Fruit fly (Drosophila melanogaster) whole organism, prepupa: ENCODE data around the gene CG33725.

ENCODE experiments used
- CG10631 ChIP-seq: fragments of 200-800 bp; sonication (Bioruptor generic); optimal IDR thresholded peaks from 2 replicates; lab custom pipeline; 2016; ENCODE audit warnings: missing biosample characterization, missing genetic modification characterization
- CG10669 ChIP-seq: fragments of 200-800 bp; sonication (Bioruptor generic); optimal IDR thresholded peaks from 3 replicates; lab custom pipeline; 2018; ENCODE audit warnings: missing biosample characterization, mild to moderate bottlenecking, missing genetic modification characterization, moderate library complexity
- CG11294 ChIP-seq: fragments of 200-800 bp; sonication (Bioruptor generic); IDR thresholded peaks from 2 replicates; pipeline ENCODE4 v1.3.6; 2022; ENCODE audit warnings: missing biosample characterization, missing genetic modification characterization
- CG11762 ChIP-seq: fragments of 200-800 bp; sonication (Bioruptor generic); optimal IDR thresholded peaks from 3 replicates; lab custom pipeline; 2016; ENCODE audit warnings: missing biosample characterization, missing genetic modification characterization; ENCODE audit not compliant: insufficient read depth
- CG11902 ChIP-seq: fragments of 200-800 bp; sonication (Bioruptor generic); optimal IDR thresholded peaks from 3 replicates; lab custom pipeline; 2016; ENCODE audit warnings: missing biosample characterization, missing genetic modification characterization
- CG15336 ChIP-seq: fragments of 200-800 bp; sonication (Bioruptor generic); IDR thresholded peaks from 2 replicates; pipeline ENCODE4 v1.3.6; 2022; ENCODE audit warnings: missing biosample characterization, missing genetic modification characterization
- CG1621 ChIP-seq: fragments of 200-800 bp; sonication (Bioruptor generic); optimal IDR thresholded peaks from 3 replicates; lab custom pipeline; 2018; ENCODE audit warnings: missing biosample characterization, mild to moderate bottlenecking, missing genetic modification characterization
- CG3032 ChIP-seq: fragments of 200-800 bp; optimal IDR thresholded peaks from 2 replicates; lab custom pipeline; 2019; ENCODE audit warnings: missing biosample characterization, mild to moderate bottlenecking, missing genetic modification characterization, moderate library complexity
- CG31627 ChIP-seq: fragments of 200-800 bp; sonication (Bioruptor generic); optimal IDR thresholded peaks from 3 replicates; lab custom pipeline; 2016; ENCODE audit warnings: missing biosample characterization, missing genetic modification characterization
- CG34406 ChIP-seq: fragments of 200-800 bp; sonication (Bioruptor generic); optimal IDR thresholded peaks from 3 replicates; lab custom pipeline; 2016; ENCODE audit warnings: missing biosample characterization, missing genetic modification characterization
- CG3919 ChIP-seq: fragments of 200-800 bp; sonication (Bioruptor generic); optimal IDR thresholded peaks from 3 replicates; lab custom pipeline; 2016; ENCODE audit warnings: missing biosample characterization, missing genetic modification characterization
- CG4318 ChIP-seq: fragments of 200-800 bp; sonication (Bioruptor generic); optimal IDR thresholded peaks from 3 replicates; lab custom pipeline; 2017; ENCODE audit warnings: missing biosample characterization, mild to moderate bottlenecking, missing genetic modification characterization
- CG6163 ChIP-seq: fragments of 200-800 bp; sonication (Bioruptor generic); IDR thresholded peaks from 3 replicates; pipeline ENCODE4 v1.3.6; 2022; ENCODE audit warnings: missing biosample characterization, missing genetic modification characterization
- CG6276 ChIP-seq: fragments of 200-800 bp; sonication (Bioruptor generic); optimal IDR thresholded peaks from 2 replicates; lab custom pipeline; 2017; ENCODE audit warnings: missing biosample characterization, mild to moderate bottlenecking, missing genetic modification characterization
- CG6792 ChIP-seq: fragments of 200-800 bp; sonication (Bioruptor generic); optimal IDR thresholded peaks from 3 replicates; lab custom pipeline; 2016; ENCODE audit warnings: missing biosample characterization, missing genetic modification characterization
- CG6854 ChIP-seq: fragments of 200-800 bp; sonication (Bioruptor generic); optimal IDR thresholded peaks from 2 replicates; lab custom pipeline; 2017; ENCODE audit warnings: missing biosample characterization, mild to moderate bottlenecking, missing genetic modification characterization
- CG8119 ChIP-seq: fragments of 200-800 bp; sonication (Bioruptor generic); IDR thresholded peaks from 3 replicates; pipeline ENCODE4 v1.3.6; 2022; ENCODE audit warnings: missing biosample characterization, missing genetic modification characterization
- CG8319 ChIP-seq: fragments of 200-800 bp; sonication (Bioruptor generic); optimal IDR thresholded peaks from 3 replicates; lab custom pipeline; 2016; ENCODE audit warnings: missing biosample characterization, missing genetic modification characterization
- CG8632 ChIP-seq: fragments of 200-800 bp; sonication (Bioruptor generic); optimal IDR thresholded peaks from 3 replicates; lab custom pipeline; 2016; ENCODE audit warnings: missing biosample characterization, missing genetic modification characterization
- CG9139 ChIP-seq: fragments of 200-800 bp; sonication (Bioruptor generic); optimal IDR thresholded peaks from 3 replicates; lab custom pipeline; 2017; ENCODE audit warnings: missing biosample characterization, mild to moderate bottlenecking, missing genetic modification characterization
- Eip75B ChIP-seq: fragments of 200-800 bp; sonication (Bioruptor generic); optimal IDR thresholded peaks from 3 replicates; lab custom pipeline; 2016; ENCODE audit warnings: missing biosample characterization, missing genetic modification characterization
- Eip78C ChIP-seq: fragments of 200-800 bp; sonication (Bioruptor generic); peaks from one replicate; lab custom pipeline; 2016; ENCODE audit warnings: missing biosample characterization, missing genetic modification characterization
- Eip93F ChIP-seq: fragments of 200-800 bp; sonication (Bioruptor generic); optimal IDR thresholded peaks from 2 replicates; lab custom pipeline; 2016; ENCODE audit warnings: missing biosample characterization, mild to moderate bottlenecking, missing genetic modification characterization
- Ets96B ChIP-seq: fragments of 200-800 bp; optimal IDR thresholded peaks from 2 replicates; lab custom pipeline; 2019; ENCODE audit warnings: missing biosample characterization, mild to moderate bottlenecking, missing genetic modification characterization, moderate library complexity
- Gug ChIP-seq: fragments of 200-800 bp; sonication (Bioruptor generic); IDR thresholded peaks from 2 replicates; pipeline ENCODE4 v1.3.6; 2022; ENCODE audit warnings: missing biosample characterization, missing genetic modification characterization
- Hr38 ChIP-seq: sonication (Bioruptor generic); optimal IDR thresholded peaks from 2 replicates; lab custom pipeline; 2016; ENCODE audit warnings: missing biosample characterization, missing genetic modification characterization
- Hr39 ChIP-seq: fragments of 200-800 bp; sonication (Bioruptor generic); optimal IDR thresholded peaks from 2 replicates; lab custom pipeline; 2016; ENCODE audit warnings: missing biosample characterization, missing genetic modification characterization
- Lpt ChIP-seq: fragments of 200-800 bp; sonication (Bioruptor generic); optimal IDR thresholded peaks from 3 replicates; lab custom pipeline; 2016; ENCODE audit warnings: missing biosample characterization, missing genetic modification characterization
- Sox102F ChIP-seq: fragments of 200-800 bp; sonication (Bioruptor generic); optimal IDR thresholded peaks from 2 replicates; lab custom pipeline; 2016; ENCODE audit warnings: missing biosample characterization, mild to moderate bottlenecking, missing genetic modification characterization
- Sox14 ChIP-seq: fragments of 200-800 bp; sonication (Bioruptor generic); optimal IDR thresholded peaks from 3 replicates; lab custom pipeline; 2016; ENCODE audit warnings: missing biosample characterization, missing genetic modification characterization
- Sox15 ChIP-seq: fragments of 200-800 bp; sonication (Bioruptor generic); optimal IDR thresholded peaks from 3 replicates; lab custom pipeline; 2016; ENCODE audit warnings: missing biosample characterization, missing genetic modification characterization
- achi ChIP-seq: fragments of 200-800 bp; sonication (Bioruptor generic); optimal IDR thresholded peaks from 3 replicates; lab custom pipeline; 2016; ENCODE audit warnings: missing biosample characterization, missing genetic modification characterization
- acj6 ChIP-seq: fragments of 200-800 bp; sonication (Bioruptor generic); optimal IDR thresholded peaks from 3 replicates; lab custom pipeline; 2016; ENCODE audit warnings: missing biosample characterization, missing genetic modification characterization
- cyc ChIP-seq: fragments of 200-800 bp; sonication (Bioruptor generic); optimal IDR thresholded peaks from 3 replicates; lab custom pipeline; 2016; ENCODE audit warnings: missing biosample characterization, missing genetic modification characterization
- dac ChIP-seq: fragments of 200-800 bp; sonication (Bioruptor generic); optimal IDR thresholded peaks from 2 replicates; lab custom pipeline; 2017; ENCODE audit warnings: missing biosample characterization, mild to moderate bottlenecking, missing genetic modification characterization
- dsx ChIP-seq: fragments of 200-800 bp; optimal IDR thresholded peaks from 3 replicates; lab custom pipeline; 2019; ENCODE audit warnings: missing biosample characterization, mild to moderate bottlenecking, missing genetic modification characterization, moderate library complexity; ENCODE audit not compliant: poor library complexity, severe bottlenecking
- fd59A ChIP-seq: fragments of 200-800 bp; sonication (Bioruptor generic); optimal IDR thresholded peaks from 2 replicates; lab custom pipeline; 2017; ENCODE audit warnings: missing biosample characterization, mild to moderate bottlenecking, missing genetic modification characterization, missing genetic modification reagents
- fd85E ChIP-seq: fragments of 200-800 bp; sonication (Bioruptor generic); optimal IDR thresholded peaks from 3 replicates; lab custom pipeline; 2016; ENCODE audit warnings: missing biosample characterization, missing genetic modification characterization
- fkh ChIP-seq: fragments of 200-800 bp; sonication (Bioruptor generic); optimal IDR thresholded peaks from 3 replicates; lab custom pipeline; 2017; ENCODE audit warnings: missing biosample characterization, mild to moderate bottlenecking, missing genetic modification characterization, moderate library complexity
- lz ChIP-seq: fragments of 200-800 bp; sonication (Bioruptor generic); optimal IDR thresholded peaks from 3 replicates; lab custom pipeline; 2016; ENCODE audit warnings: missing biosample characterization, missing genetic modification characterization
- net ChIP-seq: fragments of 200-800 bp; sonication (Bioruptor generic); optimal IDR thresholded peaks from 3 replicates; lab custom pipeline; 2016; ENCODE audit warnings: missing biosample characterization, missing genetic modification characterization
- pdm3 ChIP-seq: fragments of 200-800 bp; sonication (Bioruptor generic); optimal IDR thresholded peaks from 3 replicates; lab custom pipeline; 2016; ENCODE audit warnings: missing biosample characterization, missing genetic modification characterization
- salr ChIP-seq, 2 experiments: fragments of 200-800 bp; sonication (Bioruptor generic); optimal IDR thresholded peaks; 3 replicates each; lab custom pipeline; 2016 to 2018; ENCODE audit warnings: missing biosample characterization in 2 of 2, missing genetic modification characterization in 2 of 2, mild to moderate bottlenecking in 1 of 2
- spab ChIP-seq: fragments of 200-800 bp; sonication (Bioruptor generic); optimal IDR thresholded peaks from 2 replicates; lab custom pipeline; 2017; ENCODE audit warnings: missing biosample characterization, mild to moderate bottlenecking, missing genetic modification characterization, missing genetic modification reagents
- ss ChIP-seq, 2 experiments: fragments of 200-800 bp; sonication (Bioruptor generic); optimal IDR thresholded peaks; 2 replicates in 1 of 2; 3 replicates in 1 of 2; lab custom pipeline; 2017 to 2018; ENCODE audit warnings: mild to moderate bottlenecking in 2 of 2, missing biosample characterization in 2 of 2, missing genetic modification characterization in 2 of 2, moderate library complexity in 1 of 2
- svp ChIP-seq: fragments of 200-800 bp; sonication (Bioruptor generic); peaks from one replicate; lab custom pipeline; 2016; ENCODE audit warnings: missing biosample characterization, missing genetic modification characterization
- topi ChIP-seq: fragments of 200-800 bp; sonication (Bioruptor generic); optimal IDR thresholded peaks from 3 replicates; lab custom pipeline; 2016; ENCODE audit warnings: missing biosample characterization, missing genetic modification characterization
- vri ChIP-seq: fragments of 200-800 bp; sonication (Bioruptor generic); optimal IDR thresholded peaks from 3 replicates; lab custom pipeline; 2016; ENCODE audit warnings: missing biosample characterization, mild to moderate bottlenecking, missing genetic modification characterization

CG33725 gene

dm6 chr3L:12523941-12524340, 41.5 kb downstream of the CG33725 start, which contains the start of the genes ver and Gcn5 (continued):
- TF ChIP-seq CG11762 (GFP tag; lab: Kevin White, UChicago) (peak; percentile 92), CG8119 (GFP tag; lab: Robert Waterston, UW) (peak; percentile 96), ss (GFP tag; optimal IDR thresholded peaks at IDR 0.05; lab: Kevin White, UChicago) (peak; percentile 92), net (GFP tag; lab: Kevin White, UChicago) (peak; percentile 97), CG3919 (GFP tag; lab: Kevin White, UChicago) (peak; percentile 97), CG6854 (GFP tag; lab: Kevin White, UChicago) (peak; percentile 93), CG1621 (tag; lab: Kevin White, UChicago) (peak; percentile 88), acj6 (GFP tag; lab: Kevin White, UChicago) (peak; percentile 98), Eip78C (GFP tag; lab: Kevin White, UChicago) (peak; percentile 99), pdm3 (peak; percentile 98), CG8319 (GFP tag; lab: Kevin White, UChicago) (peak; percentile 95), topi (peak; percentile 98), CG34406 (peak; percentile 97), spab (GFP tag; lab: Kevin White, UChicago) (peak; percentile 89), CG10669 (peak; percentile 94), Hr39 (peak; percentile 97), CG15336 (peak; percentile 97), achi (GFP tag; lab: Kevin White, UChicago) (peak; percentile 97), Sox102F (GFP tag; lab: Kevin White, UChicago) (peak; percentile 98), dac (GFP tag; lab: Kevin White, UChicago) (peak; percentile 88), CG3032 (tag; lab: Kevin White, UChicago) (peak; percentile 94), fd85E (GFP tag; lab: Kevin White, UChicago) (peak; percentile 72), CG6163 (peak; percentile 98), CG11902 (GFP tag; lab: Kevin White, UChicago) (peak; percentile 92), Eip75B (peak; percentile 96), fd59A (peak; percentile 87), Sox15 (GFP tag; lab: Kevin White, UChicago) (peak; percentile 95), CG4318 (GFP tag; lab: Kevin White, UChicago) (peak; percentile 94), CG11294 (GFP tag; lab: Robert Waterston, UW) (peak; percentile 95), Ets96B (tag; lab: Kevin White, UChicago) (peak; percentile 91)

- TF ChIP-seq CG34406: peak; percentile 14
- TF ChIP-seq CG8319 (GFP tag; lab: Kevin White, UChicago): no peak
- TF ChIP-seq CG6792: no peak
- TF ChIP-seq CG10631: no peak
- no peak for TF ChIP-seq Ets96B (tag; lab: Kevin White, UChicago)
- TF ChIP-seq net (GFP tag; lab: Kevin White, UChicago): peak; percentile 62
- TF ChIP-seq salr (GFP tag; optimal IDR thresholded peaks at IDR 0.05; lab: Kevin White, UChicago): no peak
- no peak for TF ChIP-seq CG6276 (GFP tag; lab: Kevin White, UChicago)
- TF ChIP-seq CG15336: no peak
- peak; percentile 100 for TF ChIP-seq dsx (GFP tag; lab: Kevin White, UChicago)
- TF ChIP-seq CG11294 (GFP tag; lab: Robert Waterston, UW): no peak
- no peak for TF ChIP-seq CG8119 (GFP tag; lab: Robert Waterston, UW)
- no peak for TF ChIP-seq Gug (GFP tag; lab: Robert Waterston, UW)
- TF ChIP-seq fd59A: no peak
- TF ChIP-seq Lpt (GFP tag; lab: Kevin White, UChicago): no peak
- TF ChIP-seq CG9139 (GFP tag; lab: Kevin White, UChicago): no peak
- peak; percentile 49 for TF ChIP-seq topi
- peak; percentile 81 for TF ChIP-seq CG3919 (GFP tag; lab: Kevin White, UChicago)
- peak; percentile 67 for TF ChIP-seq svp
- no peak for TF ChIP-seq spab (GFP tag; lab: Kevin White, UChicago)
- no peak for TF ChIP-seq Hr38 (GFP tag; lab: Kevin White, UChicago)
- TF ChIP-seq Eip93F (GFP tag; lab: Kevin White, UChicago): no peak
- TF ChIP-seq fkh (GFP tag; lab: Kevin White, UChicago): peak; percentile 88
- peak; percentile 58 for TF ChIP-seq cyc (GFP tag; lab: Kevin White, UChicago)
- peak; percentile 32 for TF ChIP-seq CG31627 (GFP tag; lab: Kevin White, UChicago)
- no peak for TF ChIP-seq CG6163
- TF ChIP-seq vri (GFP tag; lab: Kevin White, UChicago): peak; percentile 44
- peak; percentile 11 for TF ChIP-seq lz (GFP tag; lab: Kevin White, UChicago)
- peak; percentile 75 for TF ChIP-seq Sox102F (GFP tag; lab: Kevin White, UChicago)
- peak; percentile 16 for TF ChIP-seq Eip75B
- TF ChIP-seq CG8632 (GFP tag; lab: Kevin White, UChicago): peak; percentile 15
- TF ChIP-seq Sox14 (GFP tag; lab: Kevin White, UChicago): peak; percentile 18
Measured at dm6 chr3L:12526433-12527113, 44.2 kb downstream of the CG33725 start, which contains the start of gene eIF2beta. TSS of gene eIF2beta (minus strand) at chr3L:12526731.
